Fruit fly (Drosophila melanogaster): ENCODE measurements around the gene CG15468.

CG15468 gene

DNA sequence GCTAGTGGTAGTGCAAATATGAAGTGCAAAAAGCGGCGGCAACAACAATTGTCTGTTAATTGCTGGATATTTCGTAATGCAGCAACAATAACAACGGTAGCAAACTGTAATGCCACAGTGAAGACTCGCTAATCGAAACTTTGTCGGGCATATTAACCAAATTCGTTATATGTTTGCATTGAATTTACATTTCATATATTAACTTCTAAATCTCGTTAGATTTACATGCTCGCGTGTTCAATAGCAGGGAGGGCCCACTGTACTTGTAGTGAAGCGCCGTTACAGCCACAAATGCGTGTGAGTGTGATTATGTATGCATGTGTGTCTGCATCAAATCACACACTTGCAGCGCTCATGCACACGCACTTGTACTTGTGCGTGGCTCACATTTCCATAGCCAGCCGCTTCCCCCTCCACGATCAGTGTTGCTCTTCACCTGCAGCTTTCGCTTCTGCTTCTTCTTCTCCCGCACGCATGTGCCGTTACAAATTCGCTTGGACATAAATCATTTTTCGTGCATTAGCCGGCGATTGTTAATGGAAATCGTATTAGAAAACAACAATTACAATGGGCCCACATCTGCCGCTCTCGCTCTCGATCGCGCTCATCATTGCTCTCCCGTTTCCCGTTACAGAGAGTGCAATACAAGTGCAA is 21.0 kb downstream of the CG15468 start (continued):
- peak; percentile 88 for TF ChIP-seq CG11247 (GFP tag; IDR thresholded peaks at IDR 0.05)
- TF ChIP-seq CG10959 (GFP tag; IDR thresholded peaks at IDR 0.05), result peak; percentile 97
- TF ChIP-seq CG17568 (GFP tag; optimal IDR thresholded peaks at IDR 0.05), result peak; percentile 88
- TF ChIP-seq kay (GFP tag; optimal IDR thresholded peaks at IDR 0.05), result peak; percentile 85
- TF ChIP-seq trh (GFP tag; optimal IDR thresholded peaks at IDR 0.05), result peak; percentile 83
- peak; percentile 96 for TF ChIP-seq az2 (GFP tag; optimal IDR thresholded peaks at IDR 0.05)
- TF ChIP-seq CG34224 (GFP tag; IDR thresholded peaks at IDR 0.05; ENCODE audit: partially characterized antibody), result no peak
- TF ChIP-seq CG2199 (GFP tag; IDR thresholded peaks at IDR 0.05), result peak; percentile 97
- peak; percentile 95 for TF ChIP-seq gce (GFP tag; IDR thresholded peaks at IDR 0.05)
- no peak for TF ChIP-seq hb (GFP tag; IDR thresholded peaks at IDR 0.05; ENCODE audit: partially characterized antibody)
- TF ChIP-seq inv (GFP tag; IDR thresholded peaks at IDR 0.05; ENCODE audit: partially characterized antibody), result no peak
- TF ChIP-seq CG32767 (GFP tag; IDR thresholded peaks at IDR 0.05), result peak; percentile 95
- TF ChIP-seq CG32532 (GFP tag; IDR thresholded peaks at IDR 0.05), result peak; percentile 88
- peak; percentile 87 for TF ChIP-seq CG4617 (GFP tag; optimal IDR thresholded peaks at IDR 0.05; ENCODE audit: borderline replicate concordance)
- peak; percentile 91 for TF ChIP-seq sob (GFP tag; IDR thresholded peaks at IDR 0.05)
- TF ChIP-seq shn (GFP tag; optimal IDR thresholded peaks at IDR 0.05), result peak; percentile 87
- TF ChIP-seq Dll (GFP tag; IDR thresholded peaks at IDR 0.05; ENCODE audit: partially characterized antibody), result no peak
- peak; percentile 93 for TF ChIP-seq Side (GFP tag; optimal IDR thresholded peaks at IDR 0.05)
- TF ChIP-seq CG14441 (GFP tag; IDR thresholded peaks at IDR 0.05), result peak; percentile 97
- TF ChIP-seq Mad (GFP tag; optimal IDR thresholded peaks at IDR 0.05), result peak; percentile 95
- TF ChIP-seq CG14965 (GFP tag; optimal IDR thresholded peaks at IDR 0.05; ENCODE audit: borderline replicate concordance), result peak; percentile 79
- TF ChIP-seq CG3065 (GFP tag; optimal IDR thresholded peaks at IDR 0.05), result peak; percentile 85
- peak; percentile 42 for TF ChIP-seq psq (GFP tag; optimal IDR thresholded peaks at IDR 0.05)
- peak; percentile 47 for TF ChIP-seq Dip2 (GFP tag; IDR thresholded peaks at IDR 0.05)
- peak; percentile 90 for TF ChIP-seq CrebB (tag; optimal IDR thresholded peaks at IDR 0.05)
- peak; percentile 95 for TF ChIP-seq CG11504 (tag; optimal IDR thresholded peaks at IDR 0.05)
- peak; percentile 94 for TF ChIP-seq CG1024 (GFP tag; IDR thresholded peaks at IDR 0.05)
- TF ChIP-seq kah (GFP tag; optimal IDR thresholded peaks at IDR 0.05), result peak; percentile 91
- TF ChIP-seq ac (GFP tag; optimal IDR thresholded peaks at IDR 0.05), result peak; percentile 94
- TF ChIP-seq CG10274 (GFP tag; optimal IDR thresholded peaks at IDR 0.05), result peak; percentile 82
- TF ChIP-seq dan (GFP tag; IDR thresholded peaks at IDR 0.05), result peak; percentile 94
- TF ChIP-seq CG8290 (GFP tag; optimal IDR thresholded peaks at IDR 0.05), result peak; percentile 84
- peak; percentile 82 to 99 for TF ChIP-seq CG8290 (tag; optimal IDR thresholded peaks at IDR 0.05)
- peak; percentile 79 for TF ChIP-seq Doc2 (GFP tag; IDR thresholded peaks at IDR 0.05)
- TF ChIP-seq CG8089 (GFP tag; optimal IDR thresholded peaks at IDR 0.05), result peak; percentile 95
- no peak for TF ChIP-seq lov (optimal IDR thresholded peaks at IDR 0.05)
- peak; percentile 97 for TF ChIP-seq lov (GFP tag; IDR thresholded peaks at IDR 0.05)
- TF ChIP-seq CG11695 (GFP tag; IDR thresholded peaks at IDR 0.05), result peak; percentile 92
- no peak for TF ChIP-seq Doc3 (GFP tag; IDR thresholded peaks at IDR 0.05; ENCODE audit: partially characterized antibody)
- TF ChIP-seq CHES-1-like (GFP tag; optimal IDR thresholded peaks at IDR 0.05), result peak; percentile 87
- peak; percentile 90 for TF ChIP-seq cato (GFP tag; optimal IDR thresholded peaks at IDR 0.05; ENCODE audit: borderline replicate concordance)
- peak; percentile 96 for TF ChIP-seq CG17829 (tag; optimal IDR thresholded peaks at IDR 0.05)
- TF ChIP-seq CG18764 (GFP tag; optimal IDR thresholded peaks at IDR 0.05), result peak; percentile 89
- TF ChIP-seq CG12155 (GFP tag; optimal IDR thresholded peaks at IDR 0.05), result peak; percentile 84
- peak; percentile 94 for TF ChIP-seq Nf-YA (GFP tag; IDR thresholded peaks at IDR 0.05)
- TF ChIP-seq Sox100B (GFP tag; optimal IDR thresholded peaks at IDR 0.05), result peak; percentile 92
- TF ChIP-seq Dek (tag; optimal IDR thresholded peaks at IDR 0.05), result peak; percentile 86
- peak; percentile 90 for TF ChIP-seq CG17186 (GFP tag; optimal IDR thresholded peaks at IDR 0.05)
- TF ChIP-seq Kr (GFP tag; optimal IDR thresholded peaks at IDR 0.05), result peak; percentile 82
- peak; percentile 85 for TF ChIP-seq Neu2 (GFP tag; optimal IDR thresholded peaks at IDR 0.05; ENCODE audit: borderline replicate concordance)

All from whole organism, embryonic.